Worm (Caenorhabditis elegans) whole organism, young adult: ENCODE results near the gene T28B11.1.

ENCODE experiments used
- F22D6.2 ChIP-seq: sonication (generic microtip); optimal IDR thresholded peaks from 2 replicates; lab custom pipeline; 2016; ENCODE audit warnings: mild to moderate bottlenecking, missing genetic modification characterization, missing compliant biosample characterization
- F33H1.4 ChIP-seq: fragments of 200-800 bp; sonication (Bioruptor generic); IDR thresholded peaks from 2 replicates; pipeline ENCODE4 v1.3.6; 2022; ENCODE audit warnings: missing genetic modification reagents, missing genetic modification characterization, missing compliant biosample characterization
- F37B4.10 ChIP-seq: fragments of 200-800 bp; sonication (Bioruptor generic); IDR thresholded peaks from 2 replicates; pipeline ENCODE4 v1.3.6; 2022; ENCODE audit warnings: missing genetic modification characterization, missing compliant biosample characterization
- F49E8.2 ChIP-seq: sonication (generic microtip); optimal IDR thresholded peaks from 3 replicates; lab custom pipeline; 2017; ENCODE audit warnings: missing genetic modification characterization, mild to moderate bottlenecking, missing compliant biosample characterization, antibody characterized with exemption, moderate library complexity; ENCODE audit not compliant: insufficient read depth
- F57A8.1 ChIP-seq: fragments of 200-800 bp; sonication (Bioruptor generic); optimal IDR thresholded peaks from 2 replicates; lab custom pipeline; 2018; ENCODE audit warnings: mild to moderate bottlenecking, missing genetic modification characterization, moderate library complexity, missing compliant biosample characterization
- ama-1 ChIP-seq, 3 experiments: fragments of 150-350 bp in 1 of 3; sonication (generic microtip) in 2 of 3; optimal IDR thresholded peaks; 2 replicates each; lab custom pipeline; 2014 to 2018; ENCODE audit warnings: missing biosample characterization in 2 of 3, missing genetic modification characterization in 2 of 3, missing genetic modification reagents in 2 of 3
- aptf-2 ChIP-seq: fragments of 200-800 bp; sonication (Bioruptor generic); conservative IDR thresholded peaks from 2 replicates; pipeline ENCODE4 v1.3.6; 2022; ENCODE audit warnings: missing genetic modification reagents, missing genetic modification characterization, missing compliant biosample characterization
- bed-1 ChIP-seq: fragments of 200-800 bp; sonication (Bioruptor generic); IDR thresholded peaks from 2 replicates; pipeline ENCODE4 v1.3.6; 2022; ENCODE audit warnings: missing genetic modification reagents, missing genetic modification characterization, missing compliant biosample characterization
- bed-2 ChIP-seq: fragments of 200-800 bp; sonication (Bioruptor generic); IDR thresholded peaks from 2 replicates; pipeline ENCODE4 v1.3.6; 2022; ENCODE audit warnings: missing genetic modification reagents, missing genetic modification characterization, missing compliant biosample characterization
- ceh-100 ChIP-seq: fragments of 200-800 bp; sonication (Bioruptor generic); IDR thresholded peaks from 2 replicates; pipeline ENCODE4 v1.3.6; 2022; ENCODE audit warnings: missing genetic modification reagents, missing genetic modification characterization, missing compliant biosample characterization
- ceh-58 ChIP-seq: fragments of 200-800 bp; sonication (Bioruptor generic); IDR thresholded peaks from 2 replicates; pipeline ENCODE4 v1.3.6; 2022; ENCODE audit warnings: missing genetic modification characterization, missing compliant biosample characterization
- die-1 ChIP-seq: sonication (generic microtip); optimal IDR thresholded peaks from 2 replicates; lab custom pipeline; 2016; ENCODE audit warnings: missing genotype, mild to moderate bottlenecking, missing genetic modification characterization, missing compliant biosample characterization
- dox-1 ChIP-seq: fragments of 200-800 bp; sonication (Bioruptor generic); IDR thresholded peaks from 2 replicates; pipeline ENCODE4 v1.3.6; 2022; ENCODE audit warnings: missing genetic modification reagents, missing genetic modification characterization, missing compliant biosample characterization
- dpff-1 ChIP-seq: sonication (generic microtip); optimal IDR thresholded peaks from 2 replicates; lab custom pipeline; 2017; ENCODE audit warnings: mild to moderate bottlenecking, missing genetic modification characterization, missing compliant biosample characterization
- efl-1 ChIP-seq: fragments of 150-350 bp; optimal IDR thresholded peaks from 2 replicates; lab custom pipeline; 2014; ENCODE audit warnings: missing biosample characterization, missing genetic modification reagents, missing genetic modification characterization
- egl-18 ChIP-seq: fragments of 200-800 bp; sonication (Bioruptor generic); IDR thresholded peaks from 2 replicates; pipeline ENCODE4 v1.3.6; 2022; ENCODE audit warnings: missing genetic modification reagents, missing genetic modification characterization, missing compliant biosample characterization
- him-1 ChIP-seq: sonication (generic microtip); optimal IDR thresholded peaks from 2 replicates; lab custom pipeline; 2016; ENCODE audit warnings: missing genotype, missing genetic modification reagents, missing genetic modification characterization, missing compliant biosample characterization
- hmg-20 ChIP-seq: fragments of 200-800 bp; sonication (Bioruptor generic); IDR thresholded peaks from 2 replicates; pipeline ENCODE4 v1.3.6; 2022; ENCODE audit warnings: missing genetic modification reagents, missing genetic modification characterization, missing compliant biosample characterization
- lag-1 ChIP-seq: fragments of 200-800 bp; sonication (Bioruptor generic); IDR thresholded peaks from 2 replicates; pipeline ENCODE4 v1.3.6; 2022; ENCODE audit warnings: missing genetic modification reagents, missing genetic modification characterization, missing compliant biosample characterization
- lin-26 ChIP-seq: fragments of 200-800 bp; sonication (Bioruptor generic); IDR thresholded peaks from 2 replicates; pipeline ENCODE4 v1.3.6; 2022; ENCODE audit warnings: missing genetic modification reagents, missing genetic modification characterization, missing compliant biosample characterization
- lin-35 ChIP-seq, 3 experiments: fragments of 150-350 bp in 2 of 3; sonication (generic microtip) in 1 of 3; optimal IDR thresholded peaks; 2 replicates each; lab custom pipeline; 2014 to 2018; ENCODE audit warnings: missing biosample characterization in 3 of 3, missing genetic modification characterization in 3 of 3, missing genetic modification reagents in 3 of 3
- lin-54 ChIP-seq: fragments of 200-800 bp; sonication (Bioruptor generic); optimal IDR thresholded peaks from 2 replicates; lab custom pipeline; 2018; ENCODE audit warnings: mild to moderate bottlenecking, missing genetic modification characterization, missing compliant biosample characterization
- lir-1 ChIP-seq: fragments of 200-800 bp; sonication (Bioruptor generic); conservative IDR thresholded peaks from 2 replicates; pipeline ENCODE4 v1.3.6; 2022; ENCODE audit warnings: missing genetic modification reagents, missing genetic modification characterization, missing compliant biosample characterization
- lsl-1 ChIP-seq: fragments of 200-800 bp; sonication (Bioruptor generic); optimal IDR thresholded peaks from 2 replicates; lab custom pipeline; 2018; ENCODE audit warnings: mild to moderate bottlenecking, missing genetic modification characterization, moderate library complexity, missing compliant biosample characterization
- madf-6 ChIP-seq: fragments of 200-800 bp; sonication (Bioruptor generic); IDR thresholded peaks from 2 replicates; pipeline ENCODE4 v1.3.6; 2022; ENCODE audit warnings: missing genetic modification reagents, missing genetic modification characterization, missing compliant biosample characterization
- madf-8 ChIP-seq: fragments of 200-800 bp; sonication (Bioruptor generic); conservative IDR thresholded peaks from 2 replicates; pipeline ENCODE4 v1.3.6; 2022; ENCODE audit warnings: missing genetic modification reagents, missing genetic modification characterization, missing compliant biosample characterization
- mcd-1 ChIP-seq: fragments of 200-800 bp; sonication (Bioruptor generic); IDR thresholded peaks from 2 replicates; pipeline ENCODE4 v1.3.6; 2022; ENCODE audit warnings: missing genetic modification reagents, missing genetic modification characterization, missing compliant biosample characterization
- mxl-1 ChIP-seq: sonication (generic microtip); optimal IDR thresholded peaks from 2 replicates; lab custom pipeline; 2016; ENCODE audit warnings: missing genetic modification characterization, missing compliant biosample characterization
- nhr-120 ChIP-seq: fragments of 200-800 bp; sonication (Bioruptor generic); IDR thresholded peaks from 2 replicates; pipeline ENCODE4 v1.3.6; 2022; ENCODE audit warnings: missing genetic modification characterization, missing compliant biosample characterization
- nhr-179 ChIP-seq: sonication (generic microtip); optimal IDR thresholded peaks from 2 replicates; lab custom pipeline; 2016; ENCODE audit warnings: mild to moderate bottlenecking, missing genetic modification characterization, missing compliant biosample characterization
- nhr-27 ChIP-seq: fragments of 200-800 bp; sonication (Bioruptor generic); optimal IDR thresholded peaks from 2 replicates; lab custom pipeline; 2018; ENCODE audit warnings: mild to moderate bottlenecking, missing genetic modification characterization, moderate library complexity, missing compliant biosample characterization
- pbrm-1 ChIP-seq: fragments of 200-800 bp; sonication (Bioruptor generic); IDR thresholded peaks from 2 replicates; pipeline ENCODE4 v1.3.6; 2022; ENCODE audit warnings: missing genetic modification reagents, missing genetic modification characterization, missing compliant biosample characterization
- rpc-1 ChIP-seq, 2 experiments: fragments of 150-350 bp in 1 of 2; sonication (generic microtip) in 1 of 2; optimal IDR thresholded peaks; 2 replicates each; lab custom pipeline; 2014 to 2018; ENCODE audit warnings: missing biosample characterization in 1 of 2, missing genetic modification characterization in 1 of 2, missing genetic modification reagents in 1 of 2, missing genotype in 1 of 2
- sdz-38 ChIP-seq: sonication (generic microtip); optimal IDR thresholded peaks from 2 replicates; lab custom pipeline; 2016; ENCODE audit warnings: missing genotype, missing genetic modification characterization, missing compliant biosample characterization
- sea-2 ChIP-seq: fragments of 200-800 bp; sonication (Bioruptor generic); IDR thresholded peaks from 2 replicates; pipeline ENCODE4 v1.3.6; 2022; ENCODE audit warnings: missing genetic modification characterization, missing compliant biosample characterization
- snpc-1.1 ChIP-seq: sonication (generic microtip); optimal IDR thresholded peaks from 2 replicates; lab custom pipeline; 2017; ENCODE audit warnings: missing genetic modification characterization, mild to moderate bottlenecking, missing compliant biosample characterization, antibody characterized with exemption, moderate library complexity, missing genotype, missing genetic modification reagents; ENCODE audit not compliant: insufficient read depth
- snpc-3.4 ChIP-seq: sonication (generic microtip); optimal IDR thresholded peaks from 2 replicates; lab custom pipeline; 2017; ENCODE audit warnings: missing genetic modification characterization, mild to moderate bottlenecking, missing compliant biosample characterization, antibody characterized with exemption, moderate library complexity, missing genotype, missing genetic modification reagents
- tbx-9 ChIP-seq: sonication (generic microtip); optimal IDR thresholded peaks from 2 replicates; lab custom pipeline; 2016; ENCODE audit warnings: borderline replicate concordance, missing genetic modification characterization, inconsistent platforms, missing compliant biosample characterization
- zim-3 ChIP-seq: sonication (generic microtip); optimal IDR thresholded peaks from 2 replicates; lab custom pipeline; 2017; ENCODE audit warnings: mild to moderate bottlenecking, missing genetic modification characterization, moderate library complexity, missing compliant biosample characterization
- ztf-18 ChIP-seq: sonication (generic microtip); optimal IDR thresholded peaks from 2 replicates; lab custom pipeline; 2016; ENCODE audit warnings: missing genotype, mild to moderate bottlenecking, missing genetic modification characterization, missing compliant biosample characterization
- ztf-22 ChIP-seq: fragments of 200-800 bp; sonication (Bioruptor generic); optimal IDR thresholded peaks from 2 replicates; lab custom pipeline; 2018; ENCODE audit warnings: mild to moderate bottlenecking, missing genetic modification characterization, moderate library complexity, missing compliant biosample characterization
- ztf-25 ChIP-seq: fragments of 200-800 bp; sonication (Bioruptor generic); IDR thresholded peaks from 2 replicates; pipeline ENCODE4 v1.3.6; 2022; ENCODE audit warnings: missing genetic modification reagents, missing genetic modification characterization, missing compliant biosample characterization
- ztf-26 ChIP-seq: sonication (generic microtip); optimal IDR thresholded peaks from 2 replicates; lab custom pipeline; 2017; ENCODE audit warnings: missing genetic modification characterization, missing compliant biosample characterization
- ztf-3 ChIP-seq: fragments of 200-800 bp; sonication (Bioruptor generic); optimal IDR thresholded peaks from 2 replicates; lab custom pipeline; 2018; ENCODE audit warnings: mild to moderate bottlenecking, missing genetic modification characterization, missing compliant biosample characterization

T28B11.1 gene

ce11 chrV:10721912-10722426 is 10.3 kb downstream of the T28B11.1 start (continued):
- TF ChIP-seq mcd-1 (GFP tag; lab: Robert Waterston, UW), result 0 out of 2 replicates have a peak, but pooled peaks have one; percentile 26
- TF ChIP-seq bed-1 (GFP tag; lab: Robert Waterston, UW), result no peak
- TF ChIP-seq ceh-100, result no peak

- no peak for TF ChIP-seq lin-26 (GFP tag; lab: Robert Waterston, UW)
- TF ChIP-seq mcd-1 (GFP tag; lab: Robert Waterston, UW), result no peak
- no peak for TF ChIP-seq pbrm-1
- no peak for TF ChIP-seq sdz-38
- no peak for TF ChIP-seq mxl-1 (tag; lab: Kevin White, UChicago)
- TF ChIP-seq nhr-120, result no peak
- no peak for TF ChIP-seq die-1 (tag; lab: Kevin White, UChicago)
- TF ChIP-seq ztf-26 (tag; lab: Kevin White, UChicago), result no peak
- TF ChIP-seq ceh-58 (GFP tag; lab: Robert Waterston, UW), result no peak
- TF ChIP-seq snpc-3.4 (tag; lab: Kevin White, UChicago), result no peak
- TF ChIP-seq madf-6, result no peak
- TF ChIP-seq lin-54 (GFP tag; lab: Kevin White, UChicago), result no peak
- no peak for TF ChIP-seq him-1 (tag; lab: Kevin White, UChicago)
- TF ChIP-seq aptf-2, result no peak
- no peak for TF ChIP-seq hmg-20 (GFP tag; lab: Robert Waterston, UW)
- no peak for TF ChIP-seq zim-3
- TF ChIP-seq lsl-1 (GFP tag; lab: Kevin White, UChicago), result no peak
- no peak for TF ChIP-seq F33H1.4 (GFP tag; lab: Robert Waterston, UW)
- TF ChIP-seq nhr-27 (tag; lab: Kevin White, UChicago), result no peak
- TF ChIP-seq, all 124 proteins: peak for 0
Observed at ce11 chrV:10721304-10721703, 10.9 kb downstream of the T28B11.1 start.

- TF ChIP-seq F22D6.2 (no peak), ztf-25 (no peak), lag-1 (GFP tag; lab: Robert Waterston, UW) (no peak), ztf-18 (tag; lab: Kevin White, UChicago) (no peak), tbx-9 (tag; lab: Kevin White, UChicago) (no peak), snpc-1.1 (no peak), F49E8.2 (tag; lab: Kevin White, UChicago) (no peak), rpc-1 (optimal IDR thresholded peaks at IDR 0.05; lab: Kevin White, UChicago) (no peak), rpc-1 (tag; optimal IDR thresholded peaks at IDR 0.05; lab: Kevin White, UChicago) (no peak), mcd-1 (GFP tag; lab: Robert Waterston, UW) (no peak), F57A8.1 (no peak)
Observed at ce11 chrV:10720876-10721275, 11.3 kb downstream of the T28B11.1 start.

- TF ChIP-seq F37B4.10, result no peak
- TF ChIP-seq nhr-179 (tag; lab: Kevin White, UChicago), result no peak
- TF ChIP-seq bed-2 (GFP tag; lab: Robert Waterston, UW), result no peak
- no peak for TF ChIP-seq lin-35 (GFP tag; optimal IDR thresholded peaks at IDR 0.05; lab: Kevin White, UChicago)
- no peak for TF ChIP-seq madf-8 (GFP tag; lab: Robert Waterston, UW)
- no peak for TF ChIP-seq ztf-22
- TF ChIP-seq dpff-1 (tag; lab: Kevin White, UChicago), result no peak
- TF ChIP-seq lin-26 (GFP tag; lab: Robert Waterston, UW), result no peak
- TF ChIP-seq sea-2 (GFP tag; lab: Robert Waterston, UW), result no peak
- TF ChIP-seq ztf-3 (GFP tag; lab: Kevin White, UChicago), result no peak
- no peak for TF ChIP-seq egl-18 (GFP tag; lab: Robert Waterston, UW)
- TF ChIP-seq lir-1, result no peak
- TF ChIP-seq nhr-120, result no peak
- no peak for TF ChIP-seq dox-1 (GFP tag; lab: Robert Waterston, UW)
- TF ChIP-seq ama-1 (optimal IDR thresholded peaks at IDR 0.05; lab: Kevin White, UChicago), result no peak
- no peak for TF ChIP-seq ama-1 (GFP tag; optimal IDR thresholded peaks at IDR 0.05; lab: Kevin White, UChicago)
- no peak for TF ChIP-seq efl-1 (GFP tag; lab: Kevin White, UChicago)
- TF ChIP-seq, all 124 proteins: peak for 0
Observed at ce11 chrV:10720303-10720847, 11.8 kb downstream of the T28B11.1 start.
